Worm (Caenorhabditis elegans): ENCODE data around the gene F23D12.7.
A peak's percentile ranks its signal among the peaks of the same experiment; 100 is the strongest.

F23D12.7 gene

ce11 chrX:14478743-14479428 lies 25.3 kb upstream of the F23D12.7 start, which contains the start of gene M163.11 (continued):
- TF ChIP-seq T20F7.1 (GFP tag; optimal IDR thresholded peaks at IDR 0.05) (peak; percentile 43), cey-2 (tag; optimal IDR thresholded peaks at IDR 0.05; ENCODE audit: borderline replicate concordance, insufficient read depth) (no peak), Y48G9A.11 (GFP tag; IDR thresholded peaks at IDR 0.05) (peak; percentile 55), D1046.2 (GFP tag; IDR thresholded peaks at IDR 0.05) (peak; percentile 85; the same call in 1 of the 2 replicates), tag-97 (GFP tag; IDR thresholded peaks at IDR 0.05) (no peak), saeg-2 (GFP tag; IDR thresholded peaks at IDR 0.05) (0 out of 2 replicates have a peak, but pooled peaks have one; percentile 62), vab-7 (GFP tag; IDR thresholded peaks at IDR 0.05) (peak; percentile 78), ceh-62 (tag; optimal IDR thresholded peaks at IDR 0.05) (no peak), ZK546.5 (tag; optimal IDR thresholded peaks at IDR 0.05) (no peak), pha-4 (GFP tag; IDR thresholded peaks at IDR 0.05) (peak; percentile 82), pha-4 (tag; optimal IDR thresholded peaks at IDR 0.05) (no peak), daf-8 (GFP tag; IDR thresholded peaks at IDR 0.05) (no peak), dve-1 (tag; optimal IDR thresholded peaks at IDR 0.05; ENCODE audit: insufficient read depth) (peak; percentile 39), F44E2.7 (GFP tag; IDR thresholded peaks at IDR 0.05) (0 out of 2 replicates have a peak, but pooled peaks have one; percentile 62), lin-38 (GFP tag; IDR thresholded peaks at IDR 0.05) (no peak; the same call in 1 of the 2 replicates), zfp-2 (tag; optimal IDR thresholded peaks at IDR 0.05) (no peak), ama-1 (optimal IDR thresholded peaks at IDR 0.05) (no peak), Y105C5A.15 (GFP tag; IDR thresholded peaks at IDR 0.05) (peak; percentile 83), nhr-76 (tag; optimal IDR thresholded peaks at IDR 0.05) (no peak), zag-1 (tag; optimal IDR thresholded peaks at IDR 0.05) (no peak), ctbp-1 (GFP tag; IDR thresholded peaks at IDR 0.05) (peak; percentile 64), unc-62 (GFP tag; optimal IDR thresholded peaks at IDR 0.05 in 1 of 2) (peak in 1 of 2 experiments; percentile 39), unc-62 (tag; optimal IDR thresholded peaks at IDR 0.05) (no peak), ceh-20 (GFP tag; IDR thresholded peaks at IDR 0.05) (peak; percentile 54; the same call in 1 of the 2 replicates), lir-3 (tag; optimal IDR thresholded peaks at IDR 0.05) (no peak), ceh-32 (tag; optimal IDR thresholded peaks at IDR 0.05; ENCODE audit: poor library complexity) (no peak), zip-11 (GFP tag; IDR thresholded peaks at IDR 0.05) (no peak), lim-7 (GFP tag; IDR thresholded peaks at IDR 0.05) (peak; percentile 81), lin-29 (GFP tag; IDR thresholded peaks at IDR 0.05) (no peak), jun-1 (tag; optimal IDR thresholded peaks at IDR 0.05) (no peak), nhr-42 (GFP tag; IDR thresholded peaks at IDR 0.05) (peak; percentile 74), nhr-41 (GFP tag; IDR thresholded peaks at IDR 0.05) (peak; percentile 73; the same call in 1 of the 2 replicates), tra-1 (GFP tag; IDR thresholded peaks at IDR 0.05) (peak; percentile 74), egl-27 (tag; optimal IDR thresholded peaks at IDR 0.05) (no peak), nhr-25 (tag; optimal IDR thresholded peaks at IDR 0.05; ENCODE audit: borderline replicate concordance, insufficient read depth) (peak; percentile 30), ZK337.2 (GFP tag; IDR thresholded peaks at IDR 0.05) (peak; percentile 75; the same call in 1 of the 2 replicates), mxl-3 (GFP tag; optimal IDR thresholded peaks at IDR 0.05) (peak; percentile 24), aha-1 (tag) (peak; percentile 12), T26A8.4 (GFP tag; IDR thresholded peaks at IDR 0.05) (peak; percentile 22; the same call in 1 of the 2 replicates), snpc-4 (tag; optimal IDR thresholded peaks at IDR 0.05) (no peak), mdt-29 (GFP tag; IDR thresholded peaks at IDR 0.05) (peak; percentile 70), unc-39 (tag; optimal IDR thresholded peaks at IDR 0.05) (no peak), sdz-12 (GFP tag; optimal IDR thresholded peaks at IDR 0.05) (peak; percentile 19), lin-1 (GFP tag; IDR thresholded peaks at IDR 0.05) (peak; percentile 72; the same call in 1 of the 2 replicates), dmd-9 (GFP tag; IDR thresholded peaks at IDR 0.05) (no peak), spr-3 (GFP tag; optimal IDR thresholded peaks at IDR 0.05) (peak; percentile 55), daf-12 (tag; optimal IDR thresholded peaks at IDR 0.05) (no peak), mdl-1 (tag; optimal IDR thresholded peaks at IDR 0.05) (no peak), nhr-11 (tag; optimal IDR thresholded peaks at IDR 0.05) (no peak), hmg-1.1 (GFP tag; IDR thresholded peaks at IDR 0.05) (peak; percentile 24)
